Worm (Caenorhabditis elegans): Measurements from ENCODE around the gene rfip-2.

The rfip-2 gene

ce11 chrII:769250-769649 lies 45.7 kb downstream of the rfip-2 start:
- TF ChIP-seq elt-1 (tag; optimal IDR thresholded peaks at IDR 0.05) = no peak
- no peak for TF ChIP-seq ceh-16 (tag; optimal IDR thresholded peaks at IDR 0.05)
- TF ChIP-seq gmeb-1 (tag; optimal IDR thresholded peaks at IDR 0.05) = no peak
- no peak for TF ChIP-seq crh-2 (tag; optimal IDR thresholded peaks at IDR 0.05)
- TF ChIP-seq alr-1 (tag; optimal IDR thresholded peaks at IDR 0.05) = no peak

- TF ChIP-seq mab-5 (tag; optimal IDR thresholded peaks at IDR 0.05) (no peak), skn-1 (tag; optimal IDR thresholded peaks at IDR 0.05) (no peak), fos-1 (tag; optimal IDR thresholded peaks at IDR 0.05) (no peak), nhr-10 (tag; optimal IDR thresholded peaks at IDR 0.05) (no peak), snpc-4 (tag; optimal IDR thresholded peaks at IDR 0.05) (no peak), ztf-1 (GFP tag; conservative IDR thresholded peaks at IDR 0.05) (no peak), nhr-21 (tag; optimal IDR thresholded peaks at IDR 0.05) (no peak), mdl-1 (tag; optimal IDR thresholded peaks at IDR 0.05) (no peak), crh-2 (tag; optimal IDR thresholded peaks at IDR 0.05) (no peak), unc-55 (GFP tag; optimal IDR thresholded peaks at IDR 0.05) (no peak), lin-11 (tag; optimal IDR thresholded peaks at IDR 0.05) (no peak), nhr-11 (tag; optimal IDR thresholded peaks at IDR 0.05) (no peak), aly-2 (tag; optimal IDR thresholded peaks at IDR 0.05) (no peak), dmd-4 (tag; optimal IDR thresholded peaks at IDR 0.05) (no peak), sem-4 (tag; optimal IDR thresholded peaks at IDR 0.05) (no peak), ama-1 (optimal IDR thresholded peaks at IDR 0.05) (no peak), nhr-77 (tag; optimal IDR thresholded peaks at IDR 0.05) (no peak), C34F6.9 (tag; optimal IDR thresholded peaks at IDR 0.05) (no peak), ceh-82 (tag; optimal IDR thresholded peaks at IDR 0.05) (no peak)
Measured at ce11 chrII:770253-770652, 46.7 kb downstream of the rfip-2 start, which contains the start of gene C08G5.6. TSS of gene C08G5.6 (plus strand) at chrII:770553.

ce11 chrII:773830-774229 lies 50.2 kb downstream of the rfip-2 start:
- TF ChIP-seq gmeb-1 (tag; optimal IDR thresholded peaks at IDR 0.05) = no peak

ce11 chrII:775033-775432 lies 51.4 kb downstream of the rfip-2 start, which contains the start of gene Y39F10A.1:
TSS of gene Y39F10A.1 (plus strand) at chrII:775333.
- TF ChIP-seq skn-1 (tag; optimal IDR thresholded peaks at IDR 0.05) (no peak), sma-3 (GFP tag; optimal IDR thresholded peaks at IDR 0.05) (no peak), F13H6.1 (tag; optimal IDR thresholded peaks at IDR 0.05) (no peak), elt-3 (tag; optimal IDR thresholded peaks at IDR 0.05) (no peak), elt-1 (tag; optimal IDR thresholded peaks at IDR 0.05) (no peak), alr-1 (tag; optimal IDR thresholded peaks at IDR 0.05) (no peak), nhr-129 (tag; optimal IDR thresholded peaks at IDR 0.05) (no peak), nhr-10 (tag; optimal IDR thresholded peaks at IDR 0.05) (no peak), lsy-2 (tag; optimal IDR thresholded peaks at IDR 0.05) (no peak), blmp-1 (tag; optimal IDR thresholded peaks at IDR 0.05; ENCODE audit: insufficient read depth) (no peak)

Measured in whole organism, L2 larva.